Fruit fly (Drosophila melanogaster): ENCODE measurements around the gene beta-PheRS.

Gene beta-PheRS

DNA sequence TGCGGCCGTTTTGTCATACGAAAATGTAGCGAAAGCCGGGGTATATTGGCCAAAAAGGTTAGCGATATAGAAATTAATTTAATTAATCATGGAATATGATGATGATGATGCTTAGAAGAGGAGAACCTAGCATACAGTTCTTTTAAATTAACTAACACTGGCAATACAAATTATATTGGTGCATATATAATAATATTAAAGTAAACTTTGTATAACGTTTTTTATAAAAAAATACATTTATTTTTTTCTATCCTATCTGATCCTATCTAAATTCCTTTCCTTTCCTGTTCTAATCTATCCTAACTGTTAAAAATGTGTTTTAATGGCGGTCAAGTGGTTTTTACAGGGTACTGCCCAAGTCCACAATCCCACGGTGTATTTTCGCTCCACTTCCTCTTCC lies 46.5 kb downstream of the beta-PheRS start:
- TF ChIP-seq GATAe (GFP tag; conservative IDR thresholded peaks at IDR 0.05) = no peak
- no peak for TF ChIP-seq CG10543 (GFP tag; optimal IDR thresholded peaks at IDR 0.05)
- TF ChIP-seq ash1 (GFP tag; optimal IDR thresholded peaks at IDR 0.05) = no peak
- TF ChIP-seq Lim3 (GFP tag; IDR thresholded peaks at IDR 0.05) = no peak
- no peak for TF ChIP-seq CG1792 (GFP tag; optimal IDR thresholded peaks at IDR 0.05)
- TF ChIP-seq crc (GFP tag; optimal IDR thresholded peaks at IDR 0.05) = no peak
- peak; percentile 47 for TF ChIP-seq CG13424 (tag; optimal IDR thresholded peaks at IDR 0.05)
- no peak for TF ChIP-seq Atf3 (GFP tag; optimal IDR thresholded peaks at IDR 0.05)
- TF ChIP-seq gem (tag; optimal IDR thresholded peaks at IDR 0.05) = peak; percentile 61
- no peak for TF ChIP-seq E2f1 (GFP tag; IDR thresholded peaks at IDR 0.05)
- TF ChIP-seq CG6689 (GFP tag; IDR thresholded peaks at IDR 0.05) = peak; percentile 38; the same call in 1 of the 2 replicates
- no peak for TF ChIP-seq gt (GFP tag; IDR thresholded peaks at IDR 0.05)
- no peak for TF ChIP-seq rib (GFP tag; IDR thresholded peaks at IDR 0.05)
- no peak for TF ChIP-seq CG17802 (tag; optimal IDR thresholded peaks at IDR 0.05)
- peak; percentile 25 for TF ChIP-seq CG17385 (GFP tag; optimal IDR thresholded peaks at IDR 0.05)
- TF ChIP-seq jumu (GFP tag; optimal IDR thresholded peaks at IDR 0.05) = no peak
- no peak for TF ChIP-seq ac (GFP tag; optimal IDR thresholded peaks at IDR 0.05)
- no peak for TF ChIP-seq sc (optimal IDR thresholded peaks at IDR 0.05)
- peak; percentile 12 for TF ChIP-seq sc (GFP tag; optimal IDR thresholded peaks at IDR 0.05)
- no peak for TF ChIP-seq Dll (GFP tag; IDR thresholded peaks at IDR 0.05; ENCODE audit: partially characterized antibody)
- TF ChIP-seq Sry-δ (GFP tag; optimal IDR thresholded peaks at IDR 0.05) = no peak
- TF ChIP-seq CG32772 (GFP tag; IDR thresholded peaks at IDR 0.05) = no peak
- no peak for TF ChIP-seq CG1832 (GFP tag; optimal IDR thresholded peaks at IDR 0.05)
- no peak for TF ChIP-seq sr (GFP tag; IDR thresholded peaks at IDR 0.05)
- TF ChIP-seq fd96Cb (tag; optimal IDR thresholded peaks at IDR 0.05) = peak; percentile 24
- TF ChIP-seq ATbp (GFP tag; optimal IDR thresholded peaks at IDR 0.05) = no peak
- peak; percentile 35; the same call in 2 of the 3 replicates for TF ChIP-seq row (GFP tag; IDR thresholded peaks at IDR 0.05)
- no peak for TF ChIP-seq CG1529 (GFP tag; optimal IDR thresholded peaks at IDR 0.05)
- peak; percentile 12 for TF ChIP-seq CG8924 (tag; optimal IDR thresholded peaks at IDR 0.05)
- peak; percentile 22 for TF ChIP-seq az2 (GFP tag; optimal IDR thresholded peaks at IDR 0.05)
- TF ChIP-seq CG6854 (GFP tag; optimal IDR thresholded peaks at IDR 0.05) = no peak
- TF ChIP-seq CG7839 (tag; optimal IDR thresholded peaks at IDR 0.05) = peak; percentile 50
- no peak for TF ChIP-seq CG14965 (GFP tag; optimal IDR thresholded peaks at IDR 0.05; ENCODE audit: borderline replicate concordance)
- no peak for TF ChIP-seq Awh (GFP tag; IDR thresholded peaks at IDR 0.05)
- TF ChIP-seq zfh1 (GFP tag; IDR thresholded peaks at IDR 0.05) = peak; percentile 13; the same call in 1 of the 3 replicates
- no peak for TF ChIP-seq abd-A (tag; optimal IDR thresholded peaks at IDR 0.05)
- no peak for TF ChIP-seq CG18764 (GFP tag; optimal IDR thresholded peaks at IDR 0.05)
- no peak for TF ChIP-seq Dfd (GFP tag; optimal IDR thresholded peaks at IDR 0.05)
- TF ChIP-seq Dek (tag; optimal IDR thresholded peaks at IDR 0.05) = no peak
- no peak for TF ChIP-seq schlank (tag; optimal IDR thresholded peaks at IDR 0.05)
- TF ChIP-seq Rx (GFP tag; IDR thresholded peaks at IDR 0.05) = no peak
- TF ChIP-seq Sox100B (GFP tag; optimal IDR thresholded peaks at IDR 0.05) = peak; percentile 73
- 0 out of 3 replicates have a peak, but pooled peaks have one; percentile 13 for TF ChIP-seq ci (GFP tag; IDR thresholded peaks at IDR 0.05)
- no peak for TF ChIP-seq seq (GFP tag; IDR thresholded peaks at IDR 0.05)
- no peak for TF ChIP-seq CG12219 (GFP tag; optimal IDR thresholded peaks at IDR 0.05)
- TF ChIP-seq Nf-YB (GFP tag; optimal IDR thresholded peaks at IDR 0.05) = no peak
- no peak for TF ChIP-seq CG13287 (GFP tag; IDR thresholded peaks at IDR 0.05; ENCODE audit: partially characterized antibody)
- TF ChIP-seq CG11247 (GFP tag; IDR thresholded peaks at IDR 0.05) = no peak
- TF ChIP-seq CG10267 (tag; optimal IDR thresholded peaks at IDR 0.05) = no peak
- TF ChIP-seq prd (optimal IDR thresholded peaks at IDR 0.05) = no peak
- TF ChIP-seq prd (GFP tag; IDR thresholded peaks at IDR 0.05) = 0 out of 3 replicates have a peak, but pooled peaks have one; percentile 20
- no peak for TF ChIP-seq CG4854 (GFP tag; optimal IDR thresholded peaks at IDR 0.05)

All from whole organism, embryonic.